Worm (Caenorhabditis elegans) whole organism, L1 larva: ENCODE data around the gene C36C5.4.

Experiments used
- lin-13 ChIP-seq: fragments of 150-350 bp; optimal IDR thresholded peaks from 2 replicates; lab custom pipeline; 2014; ENCODE audit warnings: missing biosample characterization, missing genetic modification reagents, missing genetic modification characterization
- lin-39 ChIP-seq: fragments of 150-350 bp; optimal IDR thresholded peaks from 2 replicates; lab custom pipeline; 2014; ENCODE audit warnings: missing biosample characterization, missing genetic modification reagents, missing genetic modification characterization
- xbp-1 ChIP-seq: sonication (generic microtip); optimal IDR thresholded peaks from 2 replicates; lab custom pipeline; 2016; ENCODE audit warnings: missing genetic modification characterization, missing compliant biosample characterization

DNA sequence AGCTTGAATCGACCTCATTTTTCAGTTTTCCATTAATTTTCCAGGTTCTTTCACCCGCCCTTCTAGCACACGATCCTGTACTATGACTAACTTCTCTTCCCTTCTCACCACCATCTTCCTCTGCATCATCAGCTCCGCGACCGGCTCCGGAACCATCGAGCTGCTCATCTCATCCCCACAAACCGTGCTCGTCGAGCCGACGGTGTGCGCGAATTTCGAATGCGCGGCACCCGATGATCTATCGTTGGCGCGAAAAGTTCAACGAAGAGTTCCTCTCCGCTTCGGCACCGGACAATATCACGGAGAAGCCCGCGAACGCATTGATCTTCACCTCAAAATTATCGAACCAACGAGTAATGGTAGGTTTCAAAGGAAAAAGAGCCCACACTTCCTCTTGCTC is 43.8 kb downstream of the C36C5.4 start, which contains the start of gene apx-1:
- TF ChIP-seq lin-13 (GFP tag; lab: Kevin White, UChicago) (no peak), lin-39 (no peak), xbp-1 (no peak)
